Fruit fly (Drosophila melanogaster) whole organism, pupa: Measurements from ENCODE around the gene CG11694.

Experiments used
- CG4496 ChIP-seq: fragments of 200-800 bp; sonication (Bioruptor generic); IDR thresholded peaks from 3 replicates; pipeline ENCODE4 v1.3.6; 2022; ENCODE audit warnings: missing biosample characterization, missing genetic modification characterization
- CG8159 ChIP-seq: fragments of 200-800 bp; sonication (Bioruptor generic); optimal IDR thresholded peaks from 3 replicates; lab custom pipeline; 2018; ENCODE audit warnings: missing biosample characterization, mild to moderate bottlenecking, missing genetic modification characterization, moderate library complexity

DNA sequence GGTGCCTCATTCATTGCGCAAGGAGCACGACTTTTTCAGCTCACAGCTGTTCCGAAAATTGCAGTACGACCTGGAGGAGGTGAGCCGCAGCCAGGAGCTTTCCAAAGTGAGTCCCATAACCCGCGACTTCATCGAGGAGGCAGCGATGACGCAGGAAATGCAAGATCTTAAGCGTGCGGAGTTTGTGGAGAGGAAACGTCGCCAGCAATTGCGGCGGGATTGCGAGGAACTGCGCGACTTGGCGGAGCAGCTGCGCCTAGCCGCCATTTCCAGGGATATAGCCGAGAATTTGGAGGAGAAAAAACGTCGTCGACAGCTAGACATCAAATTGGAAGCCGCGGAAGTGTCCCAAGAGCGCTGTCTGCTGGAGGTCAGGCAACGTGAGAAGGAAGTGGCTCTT lies 35.9 kb upstream of the CG11694 start:
- TF ChIP-seq CG8159: no peak
- TF ChIP-seq CG4496: no peak
